Fruit fly (Drosophila melanogaster) whole organism: ENCODE data around the gene CG14568.

Source experiments
- CG8478 ChIP-seq: fragments of >200 bp; optimal IDR thresholded peaks from 2 replicates; lab custom pipeline; 2018; ENCODE audit warnings: inconsistent platforms
- Dll ChIP-seq: fragments of >200 bp; optimal IDR thresholded peaks from 2 replicates; lab custom pipeline; 2017
- EcR ChIP-seq, 2 experiments: fragments of >200 bp; optimal IDR thresholded peaks; 2 replicates each; lab custom pipeline; 2017; ENCODE audit warnings: missing biosample characterization in 2 of 2, missing genetic modification characterization in 2 of 2, missing genetic modification reagents in 2 of 2
- pan ChIP-seq: fragments of >200 bp; optimal IDR thresholded peaks from 2 replicates; lab custom pipeline; 2017
- psq ChIP-seq: fragments of >200 bp; optimal IDR thresholded peaks from 2 replicates; lab custom pipeline; 2017
- usp ChIP-seq: fragments of >200 bp; optimal IDR thresholded peaks from 2 replicates; lab custom pipeline; 2017; ENCODE audit warnings: missing biosample characterization, missing genetic modification characterization, mixed read lengths

- TF ChIP-seq psq (lab: Kevin White, UChicago) (no peak), CG8478 (lab: Kevin White, UChicago) (no peak), pan (lab: Kevin White, UChicago) (no peak), usp (GFP tag; lab: Kevin White, UChicago) (no peak), EcR (GFP tag; optimal IDR thresholded peaks at IDR 0.05; lab: Kevin White, UChicago) (no peak), Dll (lab: Kevin White, UChicago) (no peak)
Observed at dm6 chr3L:21744169-21744568, 10.9 kb upstream of the CG14568 start, which contains the start of gene CG14565.
